Fruit fly (Drosophila melanogaster) whole organism, embryonic: ENCODE data around the gene Aef1.

ENCODE experiments used
- Ada2b ChIP-seq: fragments of 200-800 bp; sonication (Bioruptor generic); IDR thresholded peaks from 2 replicates; pipeline ENCODE4 v1.3.6; 2022; ENCODE audit warnings: missing biosample characterization, missing genetic modification characterization
- Adf1 ChIP-seq: fragments of 200-800 bp; sonication (Bioruptor generic); IDR thresholded peaks from 2 replicates; pipeline ENCODE4 v1.3.6; 2022; ENCODE audit warnings: missing biosample characterization, missing genetic modification characterization
- Atf6 ChIP-seq: fragments of 200-800 bp; sonication (Bioruptor generic); IDR thresholded peaks from 2 replicates; pipeline ENCODE4 v1.3.6; 2022; ENCODE audit warnings: missing biosample characterization, missing genetic modification characterization
- Bdp1 ChIP-seq: fragments of 200-800 bp; sonication (Bioruptor generic); optimal IDR thresholded peaks from 3 replicates; lab custom pipeline; 2016; ENCODE audit warnings: missing biosample characterization, missing genetic modification characterization
- CG10267 ChIP-seq: fragments of 200-800 bp; sonication (Bioruptor generic); optimal IDR thresholded peaks from 2 replicates; lab custom pipeline; 2018; ENCODE audit warnings: missing biosample characterization, mild to moderate bottlenecking, missing genetic modification characterization, moderate library complexity
- CG10979 ChIP-seq: fragments of 200-800 bp; sonication (Bioruptor generic); optimal IDR thresholded peaks from 2 replicates; lab custom pipeline; 2018; ENCODE audit warnings: missing biosample characterization, mild to moderate bottlenecking, missing genetic modification characterization, moderate library complexity
- CG12391 ChIP-seq: fragments of 200-800 bp; sonication (Bioruptor generic); optimal IDR thresholded peaks from 3 replicates; lab custom pipeline; 2018; ENCODE audit warnings: missing biosample characterization, mild to moderate bottlenecking, missing genetic modification characterization, moderate library complexity
- CG14441 ChIP-seq: fragments of 200-800 bp; sonication (Bioruptor generic); IDR thresholded peaks from 2 replicates; pipeline ENCODE4 v1.3.6; 2022; ENCODE audit warnings: missing biosample characterization, missing genetic modification characterization
- CG14860 ChIP-seq: fragments of 200-800 bp; sonication (Bioruptor generic); IDR thresholded peaks from 3 replicates; pipeline ENCODE4 v1.3.6; 2022; ENCODE audit warnings: missing biosample characterization, missing genetic modification characterization; ENCODE audit not compliant: partially characterized antibody
- CG15479 ChIP-seq: fragments of 200-800 bp; sonication (Bioruptor generic); optimal IDR thresholded peaks from 3 replicates; lab custom pipeline; 2019; ENCODE audit warnings: missing biosample characterization, mild to moderate bottlenecking, missing genetic modification characterization, moderate library complexity
- CG16779 ChIP-seq: fragments of 200-800 bp; sonication (Bioruptor generic); IDR thresholded peaks from 2 replicates; pipeline ENCODE4 v1.3.6; 2022; ENCODE audit warnings: missing biosample characterization, missing genetic modification characterization
- CG17568 ChIP-seq: fragments of 200-800 bp; sonication (Bioruptor generic); optimal IDR thresholded peaks from 2 replicates; lab custom pipeline; 2018; ENCODE audit warnings: missing biosample characterization, mild to moderate bottlenecking, missing genetic modification characterization, moderate library complexity
- CG17829 ChIP-seq: fragments of 200-800 bp; optimal IDR thresholded peaks from 2 replicates; lab custom pipeline; 2019; ENCODE audit warnings: missing biosample characterization, mild to moderate bottlenecking, missing genetic modification characterization, moderate library complexity
- CG18262 ChIP-seq: fragments of 200-800 bp; optimal IDR thresholded peaks from 3 replicates; lab custom pipeline; 2019; ENCODE audit warnings: missing biosample characterization, mild to moderate bottlenecking, missing genetic modification characterization, moderate library complexity
- CG2129 ChIP-seq: fragments of 200-800 bp; sonication (Bioruptor generic); IDR thresholded peaks from 2 replicates; pipeline ENCODE4 v1.3.6; 2022; ENCODE audit warnings: missing biosample characterization, missing genetic modification characterization; ENCODE audit not compliant: partially characterized antibody
- CG31388 ChIP-seq: fragments of 200-800 bp; sonication (Bioruptor generic); optimal IDR thresholded peaks from 2 replicates; lab custom pipeline; 2016; ENCODE audit warnings: missing biosample characterization, missing genetic modification characterization
- CG4404 ChIP-seq: fragments of 200-800 bp; sonication (Bioruptor generic); IDR thresholded peaks from 2 replicates; pipeline ENCODE4 v1.3.6; 2022; ENCODE audit warnings: missing biosample characterization, missing genetic modification characterization
- CG6689 ChIP-seq: fragments of 200-800 bp; sonication (Bioruptor generic); IDR thresholded peaks from 2 replicates; pipeline ENCODE4 v1.3.6; 2022; ENCODE audit warnings: missing biosample characterization, missing genetic modification characterization
- CG6791 ChIP-seq: fragments of 200-800 bp; sonication (Bioruptor generic); IDR thresholded peaks from 3 replicates; pipeline ENCODE4 v1.3.6; 2022; ENCODE audit warnings: missing biosample characterization, missing genetic modification characterization; ENCODE audit not compliant: partially characterized antibody
- CG7556 ChIP-seq: fragments of 200-800 bp; sonication (Bioruptor generic); optimal IDR thresholded peaks from 2 replicates; lab custom pipeline; 2017; ENCODE audit warnings: missing biosample characterization, mild to moderate bottlenecking, missing genetic modification characterization
- CG8089 ChIP-seq: fragments of 200-800 bp; sonication (Bioruptor generic); optimal IDR thresholded peaks from 3 replicates; lab custom pipeline; 2016; ENCODE audit warnings: missing biosample characterization, missing genetic modification characterization
- Doc2 ChIP-seq: fragments of 200-800 bp; sonication (Bioruptor generic); IDR thresholded peaks from 2 replicates; pipeline ENCODE4 v1.3.6; 2022; ENCODE audit warnings: missing biosample characterization, missing genetic modification characterization
- Ets65A ChIP-seq: fragments of 200-800 bp; sonication (Bioruptor generic); peaks from one replicate; lab custom pipeline; 2016; ENCODE audit warnings: missing biosample characterization, missing genetic modification characterization
- Jarid2 ChIP-seq: fragments of 200-800 bp; sonication (Bioruptor generic); optimal IDR thresholded peaks from 3 replicates; lab custom pipeline; 2017; ENCODE audit warnings: mild to moderate bottlenecking, missing biosample characterization, missing genetic modification reagents, missing genetic modification characterization
- Nf-YC ChIP-seq: fragments of 200-800 bp; optimal IDR thresholded peaks from 3 replicates; lab custom pipeline; 2019; ENCODE audit warnings: missing biosample characterization, mild to moderate bottlenecking, missing genetic modification characterization, moderate library complexity
- Six4 ChIP-seq: fragments of 200-800 bp; sonication (Bioruptor generic); optimal IDR thresholded peaks from 2 replicates; lab custom pipeline; 2016; ENCODE audit warnings: missing biosample characterization, missing genetic modification characterization
- Xbp1 ChIP-seq: fragments of 200-800 bp; sonication (Bioruptor generic); optimal IDR thresholded peaks from 3 replicates; lab custom pipeline; 2016; ENCODE audit warnings: missing biosample characterization, mild to moderate bottlenecking, missing genetic modification characterization
- ac ChIP-seq: fragments of 200-800 bp; sonication (Bioruptor generic); optimal IDR thresholded peaks from 3 replicates; lab custom pipeline; 2017; ENCODE audit warnings: missing biosample characterization, mild to moderate bottlenecking, missing genetic modification characterization
- amos ChIP-seq: fragments of 200-800 bp; sonication (Bioruptor generic); IDR thresholded peaks from 2 replicates; pipeline ENCODE4 v1.3.6; 2022; ENCODE audit warnings: missing biosample characterization, missing genetic modification characterization; ENCODE audit not compliant: partially characterized antibody
- bowl ChIP-seq: fragments of 200-800 bp; sonication (Bioruptor generic); IDR thresholded peaks from 2 replicates; pipeline ENCODE4 v1.3.6; 2022; ENCODE audit warnings: missing biosample characterization, missing genetic modification characterization
- bsh ChIP-seq, 2 experiments: fragments of 200-800 bp; sonication (Bioruptor generic); optimal IDR thresholded peaks; 2 replicates each; lab custom pipeline; 2017 to 2018; ENCODE audit warnings: mild to moderate bottlenecking in 2 of 2, missing biosample characterization in 2 of 2, missing genetic modification characterization in 2 of 2, moderate library complexity in 1 of 2
- crol ChIP-seq: fragments of 200-800 bp; sonication (Bioruptor generic); IDR thresholded peaks from 2 replicates; pipeline ENCODE4 v1.3.6; 2022; ENCODE audit warnings: missing biosample characterization, missing genetic modification characterization
- dmrt11E ChIP-seq: fragments of 200-800 bp; sonication (Bioruptor generic); optimal IDR thresholded peaks from 3 replicates; lab custom pipeline; 2018; ENCODE audit warnings: missing biosample characterization, mild to moderate bottlenecking, missing genetic modification characterization, moderate library complexity
- fd102C ChIP-seq: fragments of 200-800 bp; sonication (Bioruptor generic); optimal IDR thresholded peaks from 2 replicates; lab custom pipeline; 2018; ENCODE audit warnings: missing biosample characterization, mild to moderate bottlenecking, missing genetic modification characterization, moderate library complexity
- gce ChIP-seq: fragments of 200-800 bp; sonication (Bioruptor generic); IDR thresholded peaks from 3 replicates; pipeline ENCODE4 v1.3.6; 2022; ENCODE audit warnings: missing biosample characterization, missing genetic modification characterization
- gem ChIP-seq: fragments of 200-800 bp; sonication (Bioruptor generic); optimal IDR thresholded peaks from 2 replicates; lab custom pipeline; 2019; ENCODE audit warnings: missing biosample characterization, mild to moderate bottlenecking, missing genetic modification characterization, moderate library complexity
- grn ChIP-seq: fragments of 200-800 bp; sonication (Bioruptor generic); optimal IDR thresholded peaks from 3 replicates; lab custom pipeline; 2017; ENCODE audit warnings: missing biosample characterization, missing genetic modification characterization
- inv ChIP-seq: fragments of 200-800 bp; sonication (Bioruptor generic); IDR thresholded peaks from 2 replicates; pipeline ENCODE4 v1.3.6; 2022; ENCODE audit warnings: missing biosample characterization, missing genetic modification characterization; ENCODE audit not compliant: partially characterized antibody
- lola ChIP-seq, 3 experiments: fragments of >200 bp in 2 of 3; fragments of 200-800 bp in 1 of 3; sonication (Bioruptor generic) in 1 of 3; optimal IDR thresholded peaks; 2 replicates each; lab custom pipeline; 2017 to 2019; ENCODE audit warnings: missing biosample characterization in 3 of 3, missing genetic modification characterization in 3 of 3, mild to moderate bottlenecking in 1 of 3, moderate library complexity in 1 of 3
- nau ChIP-seq: fragments of 200-800 bp; sonication (Bioruptor generic); optimal IDR thresholded peaks from 3 replicates; lab custom pipeline; 2017; ENCODE audit warnings: missing biosample characterization, mild to moderate bottlenecking, missing genetic modification characterization, missing genetic modification reagents
- org-1 ChIP-seq: fragments of 200-800 bp; sonication (Bioruptor generic); optimal IDR thresholded peaks from 2 replicates; lab custom pipeline; 2017; ENCODE audit warnings: missing biosample characterization, missing genetic modification characterization
- prd ChIP-seq, 3 experiments: fragments of >200 bp in 2 of 3; fragments of 200-800 bp in 1 of 3; sonication (Bioruptor generic) in 1 of 3; optimal IDR thresholded peaks in 2 of 3; IDR thresholded peaks in 1 of 3; 2 replicates in 2 of 3; 3 replicates in 1 of 3; pipeline versions ENCODE4 v1.3.6 to Lab custom; 2017 to 2022; ENCODE audit warnings: missing biosample characterization in 1 of 3, missing genetic modification characterization in 1 of 3
- pzg ChIP-seq: fragments of 200-800 bp; sonication (Bioruptor generic); optimal IDR thresholded peaks from 3 replicates; lab custom pipeline; 2018; ENCODE audit warnings: missing biosample characterization, mild to moderate bottlenecking, missing genetic modification characterization, moderate library complexity
- ranshi ChIP-seq: fragments of 200-800 bp; sonication (Bioruptor generic); IDR thresholded peaks from 2 replicates; pipeline ENCODE4 v1.3.6; 2022; ENCODE audit warnings: missing biosample characterization, missing genetic modification characterization
- sens ChIP-seq: fragments of 200-800 bp; sonication (Bioruptor generic); peaks from one replicate; lab custom pipeline; 2016; ENCODE audit warnings: missing biosample characterization, missing genetic modification characterization
- sima ChIP-seq: fragments of 200-800 bp; sonication (Bioruptor generic); optimal IDR thresholded peaks from 2 replicates; lab custom pipeline; 2016; ENCODE audit warnings: missing biosample characterization, missing genetic modification characterization
- sna ChIP-seq: fragments of 200-800 bp; sonication (Bioruptor generic); IDR thresholded peaks from 2 replicates; pipeline ENCODE4 v1.3.6; 2022; ENCODE audit warnings: missing biosample characterization, missing genetic modification characterization; ENCODE audit not compliant: partially characterized antibody
- ssp ChIP-seq: fragments of 200-800 bp; sonication (Bioruptor generic); IDR thresholded peaks from 2 replicates; pipeline ENCODE4 v1.3.6; 2022; ENCODE audit warnings: missing biosample characterization, missing genetic modification characterization
- tap ChIP-seq: fragments of 200-800 bp; optimal IDR thresholded peaks from 3 replicates; lab custom pipeline; 2019; ENCODE audit warnings: missing biosample characterization, mild to moderate bottlenecking, missing genetic modification characterization, moderate library complexity
- tx ChIP-seq: fragments of 200-800 bp; sonication (Bioruptor generic); optimal IDR thresholded peaks from 2 replicates; lab custom pipeline; 2016; ENCODE audit warnings: missing biosample characterization, missing genetic modification characterization

Gene Aef1

DNA sequence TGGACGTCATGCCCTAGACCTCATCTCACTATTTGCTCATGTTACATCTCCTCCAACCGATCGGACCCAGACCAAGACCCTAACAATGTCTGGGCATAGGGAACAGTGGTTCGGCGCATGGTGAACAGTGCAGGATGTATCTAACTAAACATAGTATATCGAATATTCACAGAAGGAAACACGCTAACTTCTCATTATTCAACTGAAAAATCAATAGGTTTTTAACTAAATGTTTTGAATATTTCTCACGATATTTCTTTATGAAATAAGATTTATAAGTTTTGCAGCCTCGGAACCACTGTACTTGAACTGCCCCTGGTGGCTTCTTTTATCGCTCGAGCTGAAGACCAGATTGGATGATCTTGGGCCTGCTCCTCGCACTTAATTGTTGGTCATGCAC is 20.4 kb downstream of the Aef1 start (continued):
- no peak for TF ChIP-seq pzg
- TF ChIP-seq crol: no peak
- TF ChIP-seq Xbp1 (GFP tag; lab: Kevin White, UChicago): peak; percentile 44
- TF ChIP-seq Jarid2 (GFP tag; lab: Kevin White, UChicago): no peak
- TF ChIP-seq CG8089 (GFP tag; lab: Kevin White, UChicago): peak; percentile 45
- TF ChIP-seq CG6689 (GFP tag; lab: Robert Waterston, UW): peak; percentile 65; the same call in 1 of the 2 replicates
- TF ChIP-seq CG7556: peak; percentile 48
- peak; percentile 13 for TF ChIP-seq Bdp1 (GFP tag; lab: Kevin White, UChicago)
- TF ChIP-seq inv: no peak
- no peak for TF ChIP-seq nau (GFP tag; lab: Kevin White, UChicago)
- no peak for TF ChIP-seq amos (GFP tag; lab: Robert Waterston, UW)
- no peak for TF ChIP-seq Adf1 (GFP tag; lab: Robert Waterston, UW)
- no peak for TF ChIP-seq Atf6 (GFP tag; lab: Robert Waterston, UW)
- peak; percentile 51 for TF ChIP-seq org-1 (GFP tag; lab: Kevin White, UChicago)
- TF ChIP-seq CG12391 (tag; lab: Kevin White, UChicago): peak; percentile 75
- TF ChIP-seq Ets65A (GFP tag; lab: Kevin White, UChicago): no peak
- no peak for TF ChIP-seq CG31388 (GFP tag; lab: Kevin White, UChicago)
- peak; percentile 37; the same call in 1 of the 2 replicates for TF ChIP-seq ranshi (GFP tag; lab: Robert Waterston, UW)
- no peak for TF ChIP-seq CG17568
- no peak for TF ChIP-seq sna
- no peak for TF ChIP-seq CG14441 (GFP tag; lab: Robert Waterston, UW)
- TF ChIP-seq grn (GFP tag; lab: Kevin White, UChicago): peak; percentile 14

DNA sequence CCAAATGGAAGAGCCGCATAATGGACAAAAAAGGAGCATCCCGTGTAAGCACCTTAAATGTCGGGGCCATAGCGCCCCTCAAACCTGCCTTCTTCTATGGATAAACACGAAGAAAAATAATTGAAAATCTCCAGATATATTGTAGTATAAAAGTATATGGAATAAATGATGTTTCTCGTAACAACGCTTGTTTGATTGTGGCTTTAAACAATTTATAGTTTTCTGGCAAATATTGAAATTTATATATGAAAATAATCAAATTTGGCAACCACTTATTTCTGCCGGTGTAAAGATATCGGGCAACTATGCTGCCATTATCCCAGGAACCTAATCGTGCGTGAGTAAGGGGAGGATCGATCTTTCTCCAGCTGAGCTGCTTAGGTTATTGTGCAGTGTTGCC is 22.0 kb downstream of the Aef1 start:
- TF ChIP-seq CG2129 (GFP tag; lab: Robert Waterston, UW) (no peak), prd (optimal IDR thresholded peaks at IDR 0.05; lab: Kevin White, UChicago) (no peak), prd (GFP tag; IDR thresholded peaks at IDR 0.05; lab: Robert Waterston, UW) (peak; percentile 48; the same call in 1 of the 3 replicates), tap (tag; lab: Kevin White, UChicago) (no peak), fd102C (GFP tag; lab: Kevin White, UChicago) (peak; percentile 50), Doc2 (GFP tag; lab: Robert Waterston, UW) (no peak), gce (GFP tag; lab: Robert Waterston, UW) (no peak), lola (GFP tag; optimal IDR thresholded peaks at IDR 0.05; lab: Kevin White, UChicago) (peak in 1 of 3 experiments; percentile 17), gem (tag; lab: Kevin White, UChicago) (peak; percentile 39), bowl (GFP tag; lab: Robert Waterston, UW) (no peak), CG6791 (GFP tag; lab: Robert Waterston, UW) (no peak), CG16779 (GFP tag; lab: Robert Waterston, UW) (no peak), tx (GFP tag; lab: Kevin White, UChicago) (no peak), dmrt11E (tag; lab: Kevin White, UChicago) (peak; percentile 59), bsh (GFP tag; optimal IDR thresholded peaks at IDR 0.05; lab: Kevin White, UChicago) (peak in 1 of 2 experiments; percentile 27), CG15479 (GFP tag; lab: Kevin White, UChicago) (no peak), CG18262 (tag; lab: Kevin White, UChicago) (peak; percentile 39), ssp (GFP tag; lab: Robert Waterston, UW) (no peak), Nf-YC (tag; lab: Kevin White, UChicago) (no peak), CG14860 (GFP tag; lab: Robert Waterston, UW) (no peak), CG10979 (tag; lab: Kevin White, UChicago) (peak; percentile 41), CG17829 (tag; lab: Kevin White, UChicago) (peak; percentile 6), CG4404 (GFP tag; lab: Robert Waterston, UW) (peak; percentile 20; the same call in 1 of the 2 replicates), Ada2b (GFP tag; lab: Robert Waterston, UW) (no peak), CG10267 (tag; lab: Kevin White, UChicago) (peak; percentile 24), sens (peak; percentile 82), sima (no peak), Six4 (no peak), ac (GFP tag; lab: Kevin White, UChicago) (peak; percentile 24)
